Fruit fly (Drosophila melanogaster): ENCODE results near the gene CG33003.

CG33003 gene

dm6 chr2L:4448582-4449016 is 47.8 kb downstream of the CG33003 start, which contains the start of gene MFS18 (continued):
- peak; percentile 98 for TF ChIP-seq Xbp1 (GFP tag; optimal IDR thresholded peaks at IDR 0.05)
- TF ChIP-seq HLHmδ (GFP tag; optimal IDR thresholded peaks at IDR 0.05) = no peak
- TF ChIP-seq Spps (tag; optimal IDR thresholded peaks at IDR 0.05) = peak; percentile 100
- TF ChIP-seq CG11504 (tag; optimal IDR thresholded peaks at IDR 0.05) = peak; percentile 94
- peak; percentile 80 to 86 for TF ChIP-seq chif (GFP tag; optimal IDR thresholded peaks at IDR 0.05)
- peak; percentile 87 for TF ChIP-seq CG1647 (GFP tag; optimal IDR thresholded peaks at IDR 0.05)
- peak; percentile 68 for TF ChIP-seq CG12744 (GFP tag; optimal IDR thresholded peaks at IDR 0.05)
- TF ChIP-seq odd (GFP tag; optimal IDR thresholded peaks at IDR 0.05) = peak; percentile 85
- TF ChIP-seq CG10654 (GFP tag; optimal IDR thresholded peaks at IDR 0.05) = peak; percentile 99
- TF ChIP-seq lola (GFP tag; optimal IDR thresholded peaks at IDR 0.05) = peak in 1 of 3 experiments; percentile 99
- peak; percentile 63; the same call in 2 of the 4 replicates for TF ChIP-seq Dll (GFP tag; IDR thresholded peaks at IDR 0.05; ENCODE audit: partially characterized antibody)
- TF ChIP-seq CG7963 (GFP tag; IDR thresholded peaks at IDR 0.05; ENCODE audit: partially characterized antibody) = peak; percentile 89
- TF ChIP-seq Six4 (GFP tag; optimal IDR thresholded peaks at IDR 0.05) = peak; percentile 99
- TF ChIP-seq Fer2 (tag; optimal IDR thresholded peaks at IDR 0.05) = peak; percentile 96
- peak; percentile 82 for TF ChIP-seq sug (tag; optimal IDR thresholded peaks at IDR 0.05)
- TF ChIP-seq ara (GFP tag; IDR thresholded peaks at IDR 0.05) = peak; percentile 99
- peak; percentile 93 for TF ChIP-seq CG8924 (tag; optimal IDR thresholded peaks at IDR 0.05)
- TF ChIP-seq twi (tag; optimal IDR thresholded peaks at IDR 0.05) = peak; percentile 70
- peak; percentile 88 for TF ChIP-seq HLH54F (GFP tag; optimal IDR thresholded peaks at IDR 0.05)
- TF ChIP-seq CG11093 (GFP tag; IDR thresholded peaks at IDR 0.05) = peak; percentile 98
- peak; percentile 73 for TF ChIP-seq luna (GFP tag; optimal IDR thresholded peaks at IDR 0.05)
- peak; percentile 72 for TF ChIP-seq Elba2 (GFP tag; optimal IDR thresholded peaks at IDR 0.05)
- TF ChIP-seq CG18011 (GFP tag; optimal IDR thresholded peaks at IDR 0.05) = peak; percentile 85
- TF ChIP-seq danr (GFP tag; IDR thresholded peaks at IDR 0.05) = peak; percentile 97
- TF ChIP-seq CrebB (tag; optimal IDR thresholded peaks at IDR 0.05) = peak; percentile 92
- TF ChIP-seq CG11696 (GFP tag; IDR thresholded peaks at IDR 0.05) = peak; percentile 97
- peak; percentile 75 for TF ChIP-seq bigmax (GFP tag; optimal IDR thresholded peaks at IDR 0.05)
- peak; percentile 99 for TF ChIP-seq wor (GFP tag; IDR thresholded peaks at IDR 0.05)
- peak; percentile 99 for TF ChIP-seq ind (GFP tag; optimal IDR thresholded peaks at IDR 0.05)
- peak; percentile 30 for TF ChIP-seq gfzf (GFP tag; optimal IDR thresholded peaks at IDR 0.05)
- peak; percentile 91 for TF ChIP-seq CG8281 (tag; optimal IDR thresholded peaks at IDR 0.05)
- peak; percentile 71; the same call in 1 of the 3 replicates for TF ChIP-seq mld (GFP tag; IDR thresholded peaks at IDR 0.05; ENCODE audit: partially characterized antibody)
- peak; percentile 90 for TF ChIP-seq nerfin-2 (GFP tag; IDR thresholded peaks at IDR 0.05; ENCODE audit: partially characterized antibody)
- TF ChIP-seq CG10147 (GFP tag; optimal IDR thresholded peaks at IDR 0.05) = peak; percentile 87
- peak; percentile 95 for TF ChIP-seq CG13894 (tag; optimal IDR thresholded peaks at IDR 0.05)
- TF ChIP-seq run (tag; optimal IDR thresholded peaks at IDR 0.05) = peak; percentile 93
- peak; percentile 91 for TF ChIP-seq CG6654 (GFP tag; optimal IDR thresholded peaks at IDR 0.05)
- TF ChIP-seq CG3847 (GFP tag; IDR thresholded peaks at IDR 0.05) = peak; percentile 97
- peak; percentile 97 for TF ChIP-seq CG6854 (GFP tag; optimal IDR thresholded peaks at IDR 0.05)
- peak; percentile 95 for TF ChIP-seq Oli (tag; optimal IDR thresholded peaks at IDR 0.05)
- peak; percentile 49 for TF ChIP-seq BEAF-32 (GFP tag; optimal IDR thresholded peaks at IDR 0.05)
- peak; percentile 93 for TF ChIP-seq bbx (GFP tag; IDR thresholded peaks at IDR 0.05; ENCODE audit: partially characterized antibody)
- TF ChIP-seq aop (GFP tag; IDR thresholded peaks at IDR 0.05) = peak; percentile 93
- peak in 1 of 2 experiments; percentile 94 for TF ChIP-seq Eip74EF (GFP tag; optimal IDR thresholded peaks at IDR 0.05)
- peak; percentile 77 for TF ChIP-seq Side (GFP tag; optimal IDR thresholded peaks at IDR 0.05)
- TF ChIP-seq dan (GFP tag; IDR thresholded peaks at IDR 0.05) = peak; percentile 95
- peak; percentile 92 for TF ChIP-seq NfI (GFP tag; optimal IDR thresholded peaks at IDR 0.05)
- TF ChIP-seq Mrtf (GFP tag; IDR thresholded peaks at IDR 0.05) = peak; percentile 96
- TF ChIP-seq her (GFP tag; optimal IDR thresholded peaks at IDR 0.05) = peak; percentile 69
